Fruit fly (Drosophila melanogaster) S2 (cell line): ENCODE results near the gene CkIIalpha-i3.
A peak's percentile ranks its signal among the peaks of the same experiment; 100 is the strongest.

Experiments
- CG8478 ChIP-seq: fragments of >200 bp; optimal IDR thresholded peaks from 2 replicates; lab custom pipeline; 2018
- CTCF ChIP-seq, 2 experiments: fragments of >200 bp; optimal IDR thresholded peaks; 2 replicates each; lab custom pipeline; 2018

CkIIalpha-i3 gene

DNA sequence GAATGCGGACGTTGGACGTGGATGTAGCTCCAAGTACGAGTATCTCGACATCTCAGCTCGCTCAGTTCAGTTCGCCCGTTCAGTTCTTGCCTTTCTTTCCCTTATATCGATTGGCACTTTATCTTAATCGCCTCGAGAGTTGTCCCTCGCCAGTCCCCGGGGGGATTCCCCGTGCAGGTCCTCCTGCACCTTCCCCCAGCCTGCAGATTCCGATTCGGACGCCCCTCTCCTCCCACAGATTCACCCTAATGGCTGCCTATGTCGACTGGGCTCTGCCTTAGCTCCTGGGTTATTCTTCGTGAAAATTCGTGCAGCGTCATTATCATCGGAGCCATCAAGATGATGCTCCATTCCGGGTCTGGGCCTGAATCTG is 13.4 kb downstream of the CkIIalpha-i3 start:
- TF ChIP-seq CG8478 (lab: Kevin White, UChicago) (no peak), CTCF (optimal IDR thresholded peaks at IDR 0.05; lab: Kevin White, UChicago) (no peak)

DNA sequence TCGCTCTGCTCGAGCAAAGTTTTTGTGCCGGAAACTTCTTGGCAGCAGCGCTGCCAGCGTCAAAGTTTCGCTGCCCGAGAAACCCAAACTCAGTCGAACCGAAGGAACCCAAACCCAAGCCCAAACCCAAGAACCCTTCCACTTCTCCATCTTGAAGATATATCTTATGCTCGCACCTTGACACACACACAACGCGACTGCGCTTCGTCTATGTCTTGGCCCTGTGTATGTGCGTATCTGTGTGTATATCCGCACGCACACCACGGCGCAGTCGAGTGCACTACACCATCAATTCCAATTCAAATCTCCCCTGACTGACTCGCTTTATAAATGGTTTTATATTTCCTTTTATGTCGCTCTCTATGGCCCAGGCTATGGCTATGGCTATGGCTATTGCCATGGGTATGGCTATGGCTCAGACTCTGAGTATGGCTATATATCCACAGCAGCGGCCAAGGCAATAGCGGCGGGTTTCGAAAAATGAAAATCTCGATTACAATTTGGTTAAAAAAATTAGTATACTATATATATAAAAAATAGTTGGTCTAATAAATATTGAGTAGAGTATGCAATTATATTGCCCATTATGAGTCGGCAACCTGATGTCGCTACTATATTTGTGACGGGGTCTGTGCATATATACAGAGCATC is 13.9 kb downstream of the CkIIalpha-i3 start:
- TF ChIP-seq CTCF (optimal IDR thresholded peaks at IDR 0.05; lab: Kevin White, UChicago) = no peak
- no peak for TF ChIP-seq CG8478 (lab: Kevin White, UChicago)

DNA sequence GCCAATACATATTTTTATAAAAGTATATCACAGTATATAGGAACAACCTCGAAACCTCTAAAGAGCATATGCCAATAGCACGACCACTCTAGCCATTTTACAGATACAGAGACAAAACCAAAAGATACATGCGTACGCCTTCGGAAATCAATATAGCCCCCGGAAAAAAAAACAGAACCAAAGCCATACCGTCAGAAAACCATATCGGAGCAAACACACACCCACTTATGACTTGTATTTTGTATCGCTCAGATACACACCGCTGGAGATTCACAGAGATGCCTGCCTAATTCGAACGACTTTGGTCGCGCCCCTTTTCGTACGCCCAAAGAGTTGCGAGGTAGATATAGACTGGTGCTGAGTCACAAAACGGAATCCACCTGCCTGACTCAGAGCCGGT is 14.9 kb downstream of the CkIIalpha-i3 start:
- TF ChIP-seq CG8478 (lab: Kevin White, UChicago) (no peak), CTCF (optimal IDR thresholded peaks at IDR 0.05; lab: Kevin White, UChicago) (no peak)

DNA sequence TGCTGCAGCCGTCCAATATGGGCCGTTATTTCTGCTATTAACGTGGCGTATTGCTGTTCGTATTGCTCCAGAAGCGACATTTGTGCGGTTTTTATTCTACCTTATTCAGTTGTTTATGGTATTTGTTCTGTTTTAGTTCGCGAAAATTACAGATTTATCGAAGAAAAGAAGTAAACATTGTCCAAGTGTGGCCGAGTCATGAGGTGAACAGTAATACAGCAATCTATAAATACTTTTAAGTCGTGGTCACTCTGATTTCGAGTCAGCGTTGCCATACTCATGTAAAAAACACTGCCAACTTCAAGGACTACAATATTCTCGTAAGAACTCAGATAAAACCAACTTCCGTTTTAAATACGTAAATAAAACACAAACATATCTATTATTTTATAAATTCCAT is 17.7 kb downstream of the CkIIalpha-i3 start, which contains the start of gene Vti1a:
Gene Vti1a, minus strand, starts transcription at position 221 of the 400 bp plus-strand sequence.
- TF ChIP-seq CTCF (optimal IDR thresholded peaks at IDR 0.05; lab: Kevin White, UChicago) (no peak), CG8478 (lab: Kevin White, UChicago) (no peak)

DNA sequence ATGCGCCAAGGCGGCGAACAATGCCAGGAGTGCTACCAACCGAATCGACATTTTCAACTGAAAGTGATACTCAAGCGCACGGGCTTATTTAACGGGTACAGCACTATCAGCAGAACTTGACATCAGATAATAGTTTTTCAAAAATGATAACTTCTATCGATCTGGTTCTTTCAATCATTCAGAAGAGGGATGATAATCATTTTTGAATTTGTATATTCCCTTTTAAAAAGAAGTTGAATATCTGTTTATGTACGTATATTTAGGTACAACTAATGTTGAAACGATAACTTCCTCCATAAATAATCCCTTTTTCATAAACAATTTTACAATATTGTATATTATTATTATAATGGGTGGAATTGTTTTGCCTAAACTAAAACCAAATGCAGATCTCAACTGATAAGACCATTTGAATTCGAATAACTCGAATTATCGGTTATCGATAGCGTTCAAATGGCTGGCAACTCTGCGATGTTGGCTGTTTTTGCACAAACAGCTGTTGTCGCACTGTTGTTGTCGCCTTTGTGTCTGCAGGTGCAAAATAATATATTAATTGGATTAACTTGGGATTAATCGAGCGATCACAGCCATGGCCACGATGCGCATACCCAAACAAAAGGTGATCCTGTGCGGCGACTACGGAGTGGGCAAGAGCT is 20.2 kb downstream of the CkIIalpha-i3 start, which contains the start of the genes CG32483 and RabX6:
Gene CG32483, minus strand, starts transcription at position 51 of the 656 bp plus-strand sequence.
Gene RabX6, plus strand, starts transcription at position 487 of the 656 bp plus-strand sequence.
- TF ChIP-seq CG8478 (lab: Kevin White, UChicago) (no peak), CTCF (optimal IDR thresholded peaks at IDR 0.05; lab: Kevin White, UChicago) (peak in 1 of 2 experiments; percentile 3)

DNA sequence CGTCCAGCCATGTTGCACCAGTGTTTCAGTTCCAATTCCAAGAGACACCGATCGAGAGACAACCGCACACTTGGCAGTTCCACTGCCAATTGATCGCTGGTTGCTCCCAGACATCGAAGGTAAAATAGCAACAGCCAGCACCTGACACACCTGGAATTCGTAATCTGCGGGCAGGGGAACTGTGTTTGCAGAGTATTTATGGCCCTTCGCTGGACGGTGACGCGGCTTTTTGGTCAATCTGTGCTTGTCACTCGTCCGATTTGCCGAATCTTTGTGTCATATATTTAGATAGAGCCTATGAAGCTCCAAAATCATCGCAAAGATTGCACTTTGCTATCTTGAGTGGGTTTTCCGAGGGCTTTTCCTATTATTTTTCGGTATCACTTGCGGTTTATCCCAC is 22.5 kb downstream of the CkIIalpha-i3 start, which contains the start of gene hiro:
Gene hiro, minus strand, starts transcription at position 101 of the 400 bp plus-strand sequence.
- TF ChIP-seq CTCF (optimal IDR thresholded peaks at IDR 0.05; lab: Kevin White, UChicago) = no peak
- no peak for TF ChIP-seq CG8478 (lab: Kevin White, UChicago)

DNA sequence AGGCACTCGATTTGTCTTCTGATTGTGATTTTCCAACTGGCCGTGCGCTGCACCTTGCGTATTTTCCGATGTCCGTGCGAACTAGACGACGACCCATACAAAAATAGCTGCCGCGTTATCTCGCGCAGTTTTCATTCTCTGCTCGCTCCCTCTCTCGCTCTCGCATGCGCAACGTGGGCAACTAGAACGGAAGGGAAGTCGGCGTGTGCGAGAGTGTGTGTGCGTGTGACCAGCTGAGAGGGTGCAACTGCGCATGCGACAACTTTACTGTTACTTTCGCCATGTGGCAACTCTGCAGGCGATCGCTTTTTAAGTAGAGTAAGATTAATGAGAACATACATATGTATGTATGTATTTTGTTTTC is 25.0 kb downstream of the CkIIalpha-i3 start, which contains the start of gene ebd1:
Gene ebd1, minus strand, starts transcription at position 109 of the 364 bp plus-strand sequence.
- TF ChIP-seq CG8478 (lab: Kevin White, UChicago) (peak; percentile 40), CTCF (optimal IDR thresholded peaks at IDR 0.05; lab: Kevin White, UChicago) (no peak)

DNA sequence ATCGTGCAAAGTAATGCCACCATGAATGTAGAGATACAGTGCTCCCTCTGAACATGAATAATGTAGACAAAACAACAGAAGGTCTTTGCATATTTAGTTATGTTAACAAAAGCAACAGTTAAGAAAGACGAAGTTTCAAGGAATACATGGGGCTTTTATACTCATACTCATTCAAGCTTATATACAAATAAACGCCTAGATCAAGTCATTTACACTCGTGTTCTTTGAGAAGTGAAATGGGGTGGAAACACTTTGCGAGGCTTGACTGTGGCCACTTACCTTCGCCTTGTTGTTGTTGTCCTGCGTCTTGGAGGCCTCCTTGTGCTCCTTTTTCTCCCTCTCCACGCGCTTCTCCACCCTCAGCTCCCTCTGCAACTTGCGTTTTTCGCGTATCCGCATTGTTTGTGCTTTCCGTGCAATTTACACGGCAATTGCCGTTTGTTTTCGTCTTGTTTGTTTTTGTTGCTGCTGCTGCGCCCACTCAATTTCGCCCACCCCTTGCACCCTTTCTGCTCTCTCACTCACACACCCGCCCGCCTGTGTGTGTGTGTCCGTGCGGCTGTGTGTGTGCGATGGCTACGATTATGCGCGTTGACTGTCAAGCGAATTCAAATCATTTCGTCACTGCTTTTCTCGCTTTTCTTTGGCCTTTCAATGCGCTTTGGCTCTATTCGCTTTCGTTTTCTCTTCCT is 25.5 kb downstream of the CkIIalpha-i3 start:
- TF ChIP-seq CG8478 (lab: Kevin White, UChicago) (no peak), CTCF (optimal IDR thresholded peaks at IDR 0.05; lab: Kevin White, UChicago) (no peak)

DNA sequence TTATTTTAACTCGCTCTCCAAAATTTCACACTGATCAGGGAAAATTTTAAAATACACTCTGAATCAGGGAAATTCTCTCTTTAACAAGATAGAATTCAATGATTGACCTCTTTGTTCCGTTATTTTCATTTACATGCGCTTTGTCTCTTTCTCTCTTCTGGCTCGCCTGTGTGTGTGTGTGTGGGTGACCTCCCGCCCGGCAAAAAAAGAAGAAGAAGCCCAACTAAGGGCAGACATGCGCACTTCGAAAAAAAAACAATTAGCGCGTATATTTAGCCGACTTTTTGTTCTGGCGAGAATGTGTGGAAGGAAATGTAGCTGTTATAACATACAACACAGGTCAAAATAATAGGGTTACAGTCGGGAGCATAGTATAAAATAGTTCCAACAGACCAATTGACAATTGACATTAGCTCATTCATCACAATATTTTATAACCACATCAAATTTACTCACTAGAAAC is 28.0 kb downstream of the CkIIalpha-i3 start, which contains the start of gene CG3386:
Gene CG3386, minus strand, starts transcription at position 51 of the 463 bp plus-strand sequence.
- no peak for TF ChIP-seq CTCF (optimal IDR thresholded peaks at IDR 0.05; lab: Kevin White, UChicago)
- TF ChIP-seq CG8478 (lab: Kevin White, UChicago) = no peak

DNA sequence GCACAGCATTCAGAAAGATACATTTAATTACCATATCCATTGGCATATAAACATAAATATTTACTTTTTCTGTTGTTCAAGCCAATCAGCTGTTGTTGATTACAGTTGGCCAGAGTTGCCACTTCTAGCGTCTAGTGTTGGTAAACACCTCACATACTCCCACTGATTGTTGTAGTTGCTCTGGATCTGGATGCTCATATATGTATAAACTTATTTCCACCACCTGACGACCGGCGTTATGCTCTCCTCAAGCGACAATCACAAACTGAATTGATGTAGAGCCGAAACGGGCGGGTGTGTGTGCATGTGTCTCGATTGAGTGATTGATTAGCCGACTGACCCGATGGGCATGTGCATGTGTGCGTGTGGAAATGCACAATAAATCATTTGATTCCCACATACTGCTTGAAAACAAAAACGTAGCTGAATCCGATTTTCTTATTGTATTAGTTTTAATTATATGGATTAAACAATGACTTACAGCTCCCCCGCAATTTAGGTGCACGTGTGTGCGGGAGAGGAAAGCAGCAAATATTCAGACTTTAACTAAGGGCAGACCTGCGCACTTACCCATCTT is 28.5 kb downstream of the CkIIalpha-i3 start:
- no peak for TF ChIP-seq CG8478 (lab: Kevin White, UChicago)
- no peak for TF ChIP-seq CTCF (optimal IDR thresholded peaks at IDR 0.05; lab: Kevin White, UChicago)

DNA sequence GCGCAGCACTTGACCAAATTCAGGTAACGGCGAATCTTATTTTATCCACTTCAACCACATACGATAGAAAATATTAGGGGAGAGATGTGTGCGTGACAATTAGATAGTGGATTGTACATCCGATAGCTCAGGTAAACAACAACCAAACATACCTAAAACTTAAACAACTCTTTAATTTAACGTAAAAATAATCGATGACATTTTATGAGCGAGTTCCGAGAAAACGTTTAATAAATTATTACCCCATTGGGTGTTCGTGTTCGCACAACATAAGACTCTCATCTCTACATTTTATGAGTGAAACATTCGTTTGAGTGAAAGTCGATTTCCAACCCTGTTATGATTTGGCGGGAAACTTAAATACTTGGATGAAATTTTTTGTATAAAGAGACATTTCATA is 30.1 kb downstream of the CkIIalpha-i3 start, which contains the start of gene CG17129:
Gene CG17129, minus strand, starts transcription at position 69 of the 400 bp plus-strand sequence.
- TF ChIP-seq CTCF (optimal IDR thresholded peaks at IDR 0.05; lab: Kevin White, UChicago) (no peak), CG8478 (lab: Kevin White, UChicago) (no peak)

DNA sequence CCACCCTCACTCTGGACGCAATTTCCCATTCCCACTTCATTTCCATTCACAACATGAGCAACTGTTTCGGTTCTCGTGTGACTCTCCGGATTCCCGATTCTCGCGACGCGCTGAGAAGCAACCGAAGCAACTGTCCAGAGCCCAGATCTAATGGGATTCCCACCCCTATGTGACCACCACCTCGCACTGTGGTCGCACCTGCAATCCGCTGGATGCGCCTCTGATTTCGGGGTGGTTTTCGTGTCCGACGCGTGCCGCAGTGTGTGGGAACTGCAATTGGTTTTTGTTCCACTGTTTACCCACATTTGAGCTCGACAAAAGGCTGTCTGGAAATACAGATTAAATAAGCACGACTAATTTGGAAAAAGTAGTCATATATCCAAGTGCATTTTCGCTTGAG is 34.6 kb downstream of the CkIIalpha-i3 start:
- TF ChIP-seq CTCF (optimal IDR thresholded peaks at IDR 0.05; lab: Kevin White, UChicago) (no peak), CG8478 (lab: Kevin White, UChicago) (no peak)

DNA sequence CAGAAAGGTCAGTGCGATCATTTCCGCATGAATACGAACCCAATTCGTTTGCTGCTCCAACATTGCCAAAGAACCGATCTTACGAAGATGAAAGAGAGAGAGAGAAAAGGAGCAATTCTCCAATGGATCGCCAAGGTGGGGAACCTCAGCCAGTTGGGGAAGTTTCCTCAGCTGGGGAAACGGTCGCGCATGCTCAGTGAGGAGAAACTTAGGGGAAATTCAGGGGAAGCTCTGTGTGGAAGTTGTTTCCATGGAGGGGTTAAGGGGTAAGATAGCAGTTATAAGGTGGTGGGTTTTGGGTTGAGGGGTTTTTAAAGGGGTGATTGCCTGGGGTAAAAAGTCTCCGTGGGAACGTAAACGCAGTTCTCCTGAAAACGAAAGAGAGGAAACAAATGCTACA is 37.1 kb downstream of the CkIIalpha-i3 start:
- TF ChIP-seq CTCF (optimal IDR thresholded peaks at IDR 0.05; lab: Kevin White, UChicago) (no peak), CG8478 (lab: Kevin White, UChicago) (no peak)

DNA sequence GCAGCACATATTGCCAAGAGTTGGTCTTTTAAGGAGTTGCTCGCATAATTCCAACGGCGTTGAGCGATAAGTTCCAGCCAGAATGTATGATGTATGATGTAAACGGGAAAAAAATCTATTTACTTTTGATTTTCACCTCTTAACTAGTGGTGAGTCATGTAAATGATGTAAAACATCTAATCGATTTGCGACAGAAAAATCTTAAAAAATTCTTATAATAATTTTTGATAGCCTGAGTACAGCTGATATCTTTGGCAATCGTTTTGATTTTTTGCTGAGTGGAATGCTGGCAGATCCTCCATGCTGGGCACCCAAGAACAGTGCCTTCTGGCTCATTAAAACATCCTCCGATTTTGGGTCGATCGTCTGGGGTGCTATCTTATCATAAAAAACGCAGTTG is 43.9 kb downstream of the CkIIalpha-i3 start:
- TF ChIP-seq CG8478 (lab: Kevin White, UChicago) = no peak
